Fruit fly (Drosophila melanogaster) whole organism, embryonic: ENCODE measurements around the gene stv.

Experiments
- Ada2b ChIP-seq: fragments of 200-800 bp; sonication (Bioruptor generic); IDR thresholded peaks from 2 replicates; pipeline ENCODE4 v1.3.6; 2022; ENCODE audit warnings: missing biosample characterization, missing genetic modification characterization
- Blimp-1 ChIP-seq: fragments of 200-800 bp; sonication (Bioruptor generic); optimal IDR thresholded peaks from 3 replicates; lab custom pipeline; 2018; ENCODE audit warnings: missing biosample characterization, missing genetic modification characterization, mild to moderate bottlenecking, moderate library complexity, missing genetic modification reagents
- CG10147 ChIP-seq: fragments of 200-800 bp; sonication (Bioruptor generic); optimal IDR thresholded peaks from 2 replicates; lab custom pipeline; 2019; ENCODE audit warnings: missing biosample characterization, mild to moderate bottlenecking, missing genetic modification characterization, moderate library complexity
- CG11504 ChIP-seq: fragments of 200-800 bp; sonication (Bioruptor generic); optimal IDR thresholded peaks from 3 replicates; lab custom pipeline; 2019; ENCODE audit warnings: missing biosample characterization, mild to moderate bottlenecking, missing genetic modification characterization, moderate library complexity
- CG11695 ChIP-seq: fragments of 200-800 bp; sonication (Bioruptor generic); IDR thresholded peaks from 3 replicates; pipeline ENCODE4 v1.3.6; 2022; ENCODE audit warnings: missing biosample characterization, missing genetic modification characterization
- CG11696 ChIP-seq: fragments of 200-800 bp; sonication (Bioruptor generic); IDR thresholded peaks from 2 replicates; pipeline ENCODE4 v1.3.6; 2022; ENCODE audit warnings: missing biosample characterization, missing genetic modification characterization
- CG12219 ChIP-seq: fragments of 200-800 bp; sonication (Bioruptor generic); optimal IDR thresholded peaks from 3 replicates; lab custom pipeline; 2018; ENCODE audit warnings: missing biosample characterization, mild to moderate bottlenecking, missing genetic modification characterization
- CG13123 ChIP-seq: fragments of 200-800 bp; sonication (Bioruptor generic); optimal IDR thresholded peaks from 2 replicates; lab custom pipeline; 2016; ENCODE audit warnings: missing biosample characterization, missing genetic modification characterization
- CG14014 ChIP-seq: fragments of 200-800 bp; sonication (Bioruptor generic); IDR thresholded peaks from 2 replicates; pipeline ENCODE4 v1.3.6; 2022; ENCODE audit warnings: missing biosample characterization, missing genetic modification characterization
- CG15269 ChIP-seq: fragments of 200-800 bp; sonication (Bioruptor generic); optimal IDR thresholded peaks from 2 replicates; lab custom pipeline; 2018; ENCODE audit warnings: missing biosample characterization, mild to moderate bottlenecking, missing genetic modification characterization, moderate library complexity
- CG18619 ChIP-seq: fragments of 200-800 bp; sonication (Bioruptor generic); optimal IDR thresholded peaks from 3 replicates; lab custom pipeline; 2017; ENCODE audit warnings: missing biosample characterization, mild to moderate bottlenecking, missing genetic modification characterization
- CG30403 ChIP-seq: fragments of 200-800 bp; sonication (Bioruptor generic); optimal IDR thresholded peaks from 3 replicates; lab custom pipeline; 2016; ENCODE audit warnings: missing biosample characterization, missing genetic modification characterization
- CG3163 ChIP-seq: fragments of 200-800 bp; sonication (Bioruptor generic); optimal IDR thresholded peaks from 3 replicates; lab custom pipeline; 2016; ENCODE audit warnings: missing biosample characterization, missing genetic modification characterization
- CG32772 ChIP-seq: fragments of 200-800 bp; sonication (Bioruptor generic); IDR thresholded peaks from 2 replicates; pipeline ENCODE4 v1.3.6; 2022; ENCODE audit warnings: missing biosample characterization, missing genetic modification characterization
- CG34224 ChIP-seq: fragments of 200-800 bp; sonication (Bioruptor generic); IDR thresholded peaks from 3 replicates; pipeline ENCODE4 v1.3.6; 2022; ENCODE audit warnings: missing biosample characterization, missing genetic modification characterization; ENCODE audit not compliant: partially characterized antibody
- CG3838 ChIP-seq: fragments of 200-800 bp; sonication (Bioruptor generic); optimal IDR thresholded peaks from 3 replicates; lab custom pipeline; 2016; ENCODE audit warnings: missing biosample characterization, missing genetic modification characterization
- CG4282 ChIP-seq: fragments of 200-800 bp; sonication (Bioruptor generic); optimal IDR thresholded peaks from 2 replicates; lab custom pipeline; 2016; ENCODE audit warnings: missing biosample characterization, missing genetic modification characterization
- CG6689 ChIP-seq: fragments of 200-800 bp; sonication (Bioruptor generic); IDR thresholded peaks from 2 replicates; pipeline ENCODE4 v1.3.6; 2022; ENCODE audit warnings: missing biosample characterization, missing genetic modification characterization
- CG6813 ChIP-seq: fragments of 200-800 bp; sonication (Bioruptor generic); optimal IDR thresholded peaks from 2 replicates; lab custom pipeline; 2017; ENCODE audit warnings: missing biosample characterization, missing genetic modification characterization, mild to moderate bottlenecking, moderate library complexity, missing genetic modification reagents
- CG7786 ChIP-seq: fragments of 200-800 bp; sonication (Bioruptor generic); optimal IDR thresholded peaks from 2 replicates; lab custom pipeline; 2016; ENCODE audit warnings: missing biosample characterization, missing genetic modification characterization
- CG8290 ChIP-seq, 3 experiments: fragments of 200-800 bp; sonication (Bioruptor generic); optimal IDR thresholded peaks; 2 replicates each; lab custom pipeline; 2016 to 2019; ENCODE audit warnings: missing biosample characterization in 3 of 3, missing genetic modification characterization in 3 of 3, mild to moderate bottlenecking in 2 of 3, moderate library complexity in 1 of 3
- CG9609 ChIP-seq: fragments of 200-800 bp; sonication (Bioruptor generic); optimal IDR thresholded peaks from 3 replicates; lab custom pipeline; 2016; ENCODE audit warnings: missing biosample characterization, missing genetic modification characterization
- HmgZ ChIP-seq: fragments of 200-800 bp; sonication (Bioruptor generic); optimal IDR thresholded peaks from 2 replicates; lab custom pipeline; 2018; ENCODE audit warnings: missing biosample characterization, mild to moderate bottlenecking, missing genetic modification characterization
- Pdp1 ChIP-seq, 2 experiments: fragments of 200-800 bp; sonication (Bioruptor generic); optimal IDR thresholded peaks; 3 replicates each; lab custom pipeline; 2016; ENCODE audit warnings: missing biosample characterization in 2 of 2, missing genetic modification characterization in 2 of 2, mild to moderate bottlenecking in 1 of 2, moderate library complexity in 1 of 2
- Ptx1 ChIP-seq: fragments of 200-800 bp; sonication (Bioruptor generic); IDR thresholded peaks from 2 replicates; pipeline ENCODE4 v1.3.6; 2022; ENCODE audit warnings: missing biosample characterization, missing genetic modification characterization
- Sox100B ChIP-seq: fragments of 200-800 bp; sonication (Bioruptor generic); optimal IDR thresholded peaks from 3 replicates; lab custom pipeline; 2018; ENCODE audit warnings: missing biosample characterization, mild to moderate bottlenecking, missing genetic modification characterization
- Stat92E ChIP-seq, 3 experiments: fragments of >200 bp in 2 of 3; fragments of 200-800 bp in 1 of 3; sonication (Bioruptor generic) in 1 of 3; optimal IDR thresholded peaks; 2 replicates each; lab custom pipeline; 2017 to 2019; ENCODE audit warnings: missing biosample characterization in 3 of 3, missing genetic modification characterization in 3 of 3, mild to moderate bottlenecking in 1 of 3, moderate library complexity in 1 of 3
- bigmax ChIP-seq: fragments of 200-800 bp; sonication (Bioruptor generic); optimal IDR thresholded peaks from 2 replicates; lab custom pipeline; 2018; ENCODE audit warnings: missing biosample characterization, mild to moderate bottlenecking, missing genetic modification characterization
- danr ChIP-seq: fragments of 200-800 bp; sonication (Bioruptor generic); IDR thresholded peaks from 2 replicates; pipeline ENCODE4 v1.3.6; 2022; ENCODE audit warnings: missing biosample characterization, missing genetic modification characterization
- dmrt99B ChIP-seq: fragments of 200-800 bp; sonication (Bioruptor generic); optimal IDR thresholded peaks from 2 replicates; lab custom pipeline; 2018; ENCODE audit warnings: missing biosample characterization, mild to moderate bottlenecking, missing genetic modification characterization, moderate library complexity
- en ChIP-seq: fragments of 200-800 bp; sonication (Bioruptor generic); optimal IDR thresholded peaks from 2 replicates; lab custom pipeline; 2016; ENCODE audit warnings: missing biosample characterization, missing genetic modification characterization
- esg ChIP-seq: fragments of 200-800 bp; sonication (Bioruptor generic); conservative IDR thresholded peaks from 2 replicates; pipeline ENCODE4 v1.3.6; 2022; ENCODE audit warnings: missing biosample characterization, missing genetic modification characterization
- eyg ChIP-seq: fragments of 200-800 bp; sonication (Bioruptor generic); optimal IDR thresholded peaks from 3 replicates; lab custom pipeline; 2016; ENCODE audit warnings: missing biosample characterization, missing genetic modification characterization
- fd96Cb ChIP-seq: fragments of 200-800 bp; sonication (Bioruptor generic); optimal IDR thresholded peaks from 2 replicates; lab custom pipeline; 2018; ENCODE audit warnings: missing biosample characterization, mild to moderate bottlenecking, missing genetic modification characterization, moderate library complexity
- ftz-f1 ChIP-seq: fragments of 200-800 bp; sonication (Bioruptor generic); optimal IDR thresholded peaks from 2 replicates; lab custom pipeline; 2016; ENCODE audit warnings: missing biosample characterization, missing genetic modification characterization
- gce ChIP-seq: fragments of 200-800 bp; sonication (Bioruptor generic); IDR thresholded peaks from 3 replicates; pipeline ENCODE4 v1.3.6; 2022; ENCODE audit warnings: missing biosample characterization, missing genetic modification characterization
- hth ChIP-seq: fragments of >200 bp; optimal IDR thresholded peaks from 2 replicates; lab custom pipeline; 2017; ENCODE audit warnings: inconsistent platforms
- nmo ChIP-seq: fragments of 200-800 bp; sonication (Bioruptor generic); optimal IDR thresholded peaks from 2 replicates; lab custom pipeline; 2018; ENCODE audit warnings: missing biosample characterization, mild to moderate bottlenecking, missing genetic modification characterization, moderate library complexity
- otp ChIP-seq: fragments of 200-800 bp; sonication (Bioruptor generic); IDR thresholded peaks from 3 replicates; pipeline ENCODE4, ENCODE4 v1.3.6; 2022; ENCODE audit warnings: missing biosample characterization, missing genetic modification characterization
- prd ChIP-seq, 3 experiments: fragments of >200 bp in 2 of 3; fragments of 200-800 bp in 1 of 3; sonication (Bioruptor generic) in 1 of 3; optimal IDR thresholded peaks in 2 of 3; IDR thresholded peaks in 1 of 3; 2 replicates in 2 of 3; 3 replicates in 1 of 3; pipeline versions ENCODE4 v1.3.6 to Lab custom; 2017 to 2022; ENCODE audit warnings: missing biosample characterization in 1 of 3, missing genetic modification characterization in 1 of 3
- row ChIP-seq: fragments of 200-800 bp; sonication (Bioruptor generic); IDR thresholded peaks from 3 replicates; pipeline ENCODE4 v1.3.6; 2022; ENCODE audit warnings: missing biosample characterization, missing genetic modification characterization
- sens-2 ChIP-seq: fragments of 200-800 bp; sonication (Bioruptor generic); IDR thresholded peaks from 2 replicates; pipeline ENCODE4 v1.3.6; 2022; ENCODE audit warnings: missing biosample characterization, missing genetic modification characterization
- slbo ChIP-seq: fragments of 200-800 bp; sonication (Bioruptor generic); IDR thresholded peaks from 2 replicates; pipeline ENCODE4 v1.3.6; 2022; ENCODE audit warnings: missing biosample characterization, missing genetic modification characterization
- so ChIP-seq: fragments of 200-800 bp; sonication (Bioruptor generic); IDR thresholded peaks from 3 replicates; pipeline ENCODE4 v1.3.6; 2022; ENCODE audit warnings: missing biosample characterization, missing genetic modification characterization
- sr ChIP-seq: fragments of 200-800 bp; sonication (Bioruptor generic); IDR thresholded peaks from 3 replicates; pipeline ENCODE4 v1.3.6; 2022; ENCODE audit warnings: missing biosample characterization, missing genetic modification characterization
- tap ChIP-seq: fragments of 200-800 bp; optimal IDR thresholded peaks from 3 replicates; lab custom pipeline; 2019; ENCODE audit warnings: missing biosample characterization, mild to moderate bottlenecking, missing genetic modification characterization, moderate library complexity
- tgo ChIP-seq: fragments of 200-800 bp; sonication (Bioruptor generic); IDR thresholded peaks from 3 replicates; pipeline ENCODE4 v1.3.6; 2022; ENCODE audit warnings: missing biosample characterization, missing genetic modification characterization
- wek ChIP-seq: fragments of 200-800 bp; sonication (Bioruptor generic); optimal IDR thresholded peaks from 3 replicates; lab custom pipeline; 2018; ENCODE audit warnings: missing biosample characterization, mild to moderate bottlenecking, missing genetic modification characterization, moderate library complexity
- yki ChIP-seq: fragments of >200 bp; optimal IDR thresholded peaks from 3 replicates; lab custom pipeline; 2018

stv gene

dm6 chr3L:13476070-13476469, 1.3 kb upstream of the stv start:
- TF ChIP-seq nmo (GFP tag; lab: Kevin White, UChicago) (peak; percentile 43), CG11695 (0 out of 3 replicates have a peak, but pooled peaks have one; percentile 9), tgo (GFP tag; lab: Robert Waterston, UW) (peak; percentile 27; the same call in 1 of the 3 replicates), sr (GFP tag; lab: Robert Waterston, UW) (0 out of 3 replicates have a peak, but pooled peaks have one; percentile 47), so (0 out of 3 replicates have a peak, but pooled peaks have one; percentile 32), CG10147 (GFP tag; lab: Kevin White, UChicago) (peak; percentile 11), wek (GFP tag; lab: Kevin White, UChicago) (no peak), gce (GFP tag; lab: Robert Waterston, UW) (no peak), CG6689 (peak; percentile 36), dmrt99B (peak; percentile 25), Ptx1 (peak; percentile 34; the same call in 1 of the 2 replicates), Sox100B (peak; percentile 27), tap (peak; percentile 37), CG6813 (GFP tag; lab: Kevin White, UChicago) (no peak), prd (optimal IDR thresholded peaks at IDR 0.05; lab: Kevin White, UChicago) (no peak), prd (GFP tag; IDR thresholded peaks at IDR 0.05; lab: Robert Waterston, UW) (peak; percentile 10; the same call in 1 of the 3 replicates), row (GFP tag; lab: Robert Waterston, UW) (0 out of 3 replicates have a peak, but pooled peaks have one; percentile 5), CG11504 (peak; percentile 60), CG8290 (GFP tag; optimal IDR thresholded peaks at IDR 0.05; lab: Kevin White, UChicago) (no peak), CG8290 (tag; optimal IDR thresholded peaks at IDR 0.05; lab: Kevin White, UChicago) (no peak), esg (GFP tag; lab: Robert Waterston, UW) (0 out of 2 replicates have a peak, but pooled peaks have one; percentile 10), Blimp-1 (GFP tag; lab: Kevin White, UChicago) (peak; percentile 14), fd96Cb (tag; lab: Kevin White, UChicago) (peak; percentile 24), CG11696 (GFP tag; lab: Robert Waterston, UW) (peak; percentile 69), danr (no peak), CG12219 (no peak), slbo (GFP tag; lab: Robert Waterston, UW) (peak; percentile 15; the same call in 1 of the 2 replicates)

DNA sequence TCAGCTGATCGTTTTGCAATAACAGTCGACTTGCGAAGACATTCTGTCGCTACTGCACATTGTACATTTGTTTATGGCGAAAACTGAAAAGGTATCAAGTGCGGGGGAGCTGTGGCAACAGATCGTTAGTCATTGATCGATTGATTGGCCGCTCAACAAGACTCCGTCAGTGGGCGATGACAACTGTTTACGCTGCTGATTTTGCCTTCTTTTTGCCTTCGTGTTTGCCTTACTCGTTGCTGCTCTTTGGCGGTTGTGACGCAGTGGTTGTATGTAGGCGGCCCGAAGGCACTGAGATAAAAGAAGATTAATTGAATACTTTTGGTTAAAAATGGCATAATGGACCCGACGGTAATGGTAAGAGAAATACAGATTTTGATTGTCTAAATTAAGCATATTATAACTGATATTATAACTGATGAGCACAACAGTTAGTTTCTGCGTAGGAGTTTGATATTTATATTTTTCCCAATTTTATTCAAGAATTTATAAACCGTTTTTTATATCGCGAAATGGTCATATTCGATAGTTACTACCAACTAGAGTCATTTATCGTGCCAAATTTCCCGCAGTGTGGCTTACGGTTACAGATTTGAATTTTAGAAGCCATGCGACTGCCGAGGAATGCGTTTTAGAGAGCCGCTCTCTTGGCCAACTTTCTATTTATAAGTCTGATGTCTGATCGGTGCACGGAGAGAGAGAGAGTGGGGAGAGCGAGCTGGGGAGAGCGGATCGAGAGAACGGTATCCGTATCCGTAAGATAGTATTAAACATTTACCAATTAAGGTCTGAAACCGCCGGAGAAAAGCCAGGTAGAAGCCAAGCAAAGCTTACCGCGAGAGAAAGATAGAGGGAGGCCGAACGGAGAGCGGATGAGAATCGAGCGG, 532 bp upstream of the stv start:
- TF ChIP-seq CG9609 (GFP tag; lab: Kevin White, UChicago): peak; percentile 56
- TF ChIP-seq sens-2 (GFP tag; lab: Robert Waterston, UW): no peak; the same call in 1 of the 2 replicates
- peak; percentile 86 for TF ChIP-seq CG32772
- no peak for TF ChIP-seq bigmax
- TF ChIP-seq en (GFP tag; lab: Kevin White, UChicago): no peak
- TF ChIP-seq CG30403 (GFP tag; lab: Kevin White, UChicago): peak; percentile 95
- TF ChIP-seq CG14014 (GFP tag; lab: Robert Waterston, UW): peak; percentile 79
- peak; percentile 72 for TF ChIP-seq CG34224
- TF ChIP-seq CG4282 (GFP tag; lab: Kevin White, UChicago): peak; percentile 14
- TF ChIP-seq Pdp1 (GFP tag; optimal IDR thresholded peaks at IDR 0.05; lab: Kevin White, UChicago): peak; percentile 68 to 73
- peak; percentile 61 for TF ChIP-seq CG3838 (GFP tag; lab: Kevin White, UChicago)
- peak; percentile 56 for TF ChIP-seq CG13123
- peak; percentile 99 for TF ChIP-seq yki
- TF ChIP-seq eyg: no peak
- TF ChIP-seq Stat92E (GFP tag; optimal IDR thresholded peaks at IDR 0.05; lab: Kevin White, UChicago): no peak
- TF ChIP-seq otp: peak; percentile 56; the same call in 2 of the 3 replicates
- TF ChIP-seq CG7786 (GFP tag; lab: Kevin White, UChicago): peak; percentile 52
- TF ChIP-seq CG3163 (GFP tag; lab: Kevin White, UChicago): no peak
- TF ChIP-seq hth: no peak
- peak; percentile 84 for TF ChIP-seq Ada2b
- TF ChIP-seq CG15269 (tag; lab: Kevin White, UChicago): peak; percentile 92
- TF ChIP-seq HmgZ (tag; lab: Kevin White, UChicago): peak; percentile 82
- no peak for TF ChIP-seq ftz-f1 (GFP tag; lab: Kevin White, UChicago)
- TF ChIP-seq CG18619: peak; percentile 93
